Worm (Caenorhabditis elegans): Measurements from ENCODE around the gene erp-44.3.

- no peak for TF ChIP-seq ceh-28 (tag; optimal IDR thresholded peaks at IDR 0.05)
- TF ChIP-seq nhr-6 (tag; optimal IDR thresholded peaks at IDR 0.05): no peak
- no peak for TF ChIP-seq daf-19 (GFP tag; conservative IDR thresholded peaks at IDR 0.05)
- TF ChIP-seq fkh-10 (GFP tag; optimal IDR thresholded peaks at IDR 0.05): no peak
- no peak for TF ChIP-seq egl-27 (tag; optimal IDR thresholded peaks at IDR 0.05)
- TF ChIP-seq hlh-30 (tag; optimal IDR thresholded peaks at IDR 0.05; ENCODE audit: insufficient read depth): no peak
- no peak for TF ChIP-seq nhr-77 (tag; optimal IDR thresholded peaks at IDR 0.05)
- TF ChIP-seq nhr-41 (GFP tag; IDR thresholded peaks at IDR 0.05): no peak
- no peak for TF ChIP-seq daf-12 (tag; optimal IDR thresholded peaks at IDR 0.05)
- TF ChIP-seq hmg-1.1 (GFP tag; IDR thresholded peaks at IDR 0.05): no peak
These were observed 39.3 kb downstream of the erp-44.3 start for ce11 chrIV:8161774-8162173.

Data from whole organism, L4 larva.